Worm (Caenorhabditis elegans) whole organism, L2 larva: ENCODE data around the gene Y38F1A.4.

ENCODE experiments used
- C34F6.9 ChIP-seq: fragments of 150-350 bp; optimal IDR thresholded peaks from 2 replicates; lab custom pipeline; 2014; ENCODE audit warnings: missing biosample characterization, missing genetic modification characterization
- blmp-1 ChIP-seq: sonication (generic microtip); optimal IDR thresholded peaks from 2 replicates; lab custom pipeline; 2017; ENCODE audit warnings: missing genetic modification characterization, mild to moderate bottlenecking, missing compliant biosample characterization, antibody characterized with exemption, moderate library complexity; ENCODE audit not compliant: insufficient read depth
- unc-39 ChIP-seq: fragments of 150-350 bp; optimal IDR thresholded peaks from 2 replicates; lab custom pipeline; 2014; ENCODE audit warnings: missing biosample characterization, missing genetic modification characterization
- ztf-11 ChIP-seq: sonication (generic microtip); optimal IDR thresholded peaks from 2 replicates; lab custom pipeline; 2017; ENCODE audit warnings: missing biosample characterization, missing genetic modification characterization
- ztf-4 ChIP-seq: fragments of 150-350 bp; optimal IDR thresholded peaks from 2 replicates; lab custom pipeline; 2014; ENCODE audit warnings: missing biosample characterization, missing genetic modification characterization

DNA sequence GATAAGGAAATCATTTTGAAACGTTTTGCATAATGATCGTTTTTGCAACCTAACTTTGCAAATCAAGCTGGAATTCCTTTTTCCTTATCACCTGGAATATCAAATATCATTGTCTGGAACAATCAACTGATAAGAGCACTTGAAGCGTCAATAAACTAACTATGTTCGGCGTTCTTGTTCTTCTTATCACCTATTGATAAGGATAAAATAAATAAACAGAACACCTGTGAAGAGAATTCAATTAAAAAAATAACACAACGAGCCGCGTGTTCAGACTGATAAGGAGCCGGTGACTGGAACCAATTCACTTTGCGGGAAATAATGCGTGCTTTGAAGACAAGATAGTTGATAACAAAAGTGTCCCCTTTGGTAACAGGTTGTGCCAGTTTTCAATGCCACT, 10.7 kb upstream of the Y38F1A.4 start, which contains the start of gene cyd-1:
- TF ChIP-seq blmp-1 (tag; lab: Kevin White, UChicago), result no peak
- TF ChIP-seq unc-39 (tag; lab: Kevin White, UChicago), result no peak
- TF ChIP-seq ztf-11 (tag; lab: Kevin White, UChicago), result no peak
- TF ChIP-seq ztf-4 (tag; lab: Kevin White, UChicago), result no peak
- TF ChIP-seq C34F6.9 (tag; lab: Kevin White, UChicago), result no peak
